Worm (Caenorhabditis elegans) whole organism, L2 larva: ENCODE results near the gene srsx-16.

Experiments
- unc-39 ChIP-seq: fragments of 150-350 bp; optimal IDR thresholded peaks from 2 replicates; lab custom pipeline; 2014; ENCODE audit warnings: missing biosample characterization, missing genetic modification characterization
- zag-1 ChIP-seq: fragments of 150-350 bp; optimal IDR thresholded peaks from 2 replicates; lab custom pipeline; 2014; ENCODE audit warnings: missing biosample characterization, missing genetic modification characterization
- ztf-11 ChIP-seq: sonication (generic microtip); optimal IDR thresholded peaks from 2 replicates; lab custom pipeline; 2017; ENCODE audit warnings: missing biosample characterization, missing genetic modification characterization

- TF ChIP-seq zag-1 (tag; lab: Kevin White, UChicago) (no peak), unc-39 (tag; lab: Kevin White, UChicago) (no peak), ztf-11 (tag; lab: Kevin White, UChicago) (no peak)
These were observed 24.0 kb downstream of the srsx-16 start for ce11 chrIV:5595567-5595966.
